Fruit fly (Drosophila melanogaster): Measurements from ENCODE around the gene CG12948.

Gene CG12948

dm6 chr3R:9702567-9702966 lies 45.0 kb downstream of the CG12948 start:
- no peak for TF ChIP-seq ss (GFP tag; optimal IDR thresholded peaks at IDR 0.05)
- no peak for TF ChIP-seq CG8119 (GFP tag; IDR thresholded peaks at IDR 0.05)
- TF ChIP-seq CG6854 (GFP tag; optimal IDR thresholded peaks at IDR 0.05): no peak
- TF ChIP-seq CG9139 (GFP tag; optimal IDR thresholded peaks at IDR 0.05): no peak
- TF ChIP-seq CG31627 (GFP tag; optimal IDR thresholded peaks at IDR 0.05): peak; percentile 66
- TF ChIP-seq vri (GFP tag; optimal IDR thresholded peaks at IDR 0.05): peak; percentile 55
- TF ChIP-seq topi (GFP tag; optimal IDR thresholded peaks at IDR 0.05): peak; percentile 53
- no peak for TF ChIP-seq CG3032 (tag; optimal IDR thresholded peaks at IDR 0.05)
- peak; percentile 34 for TF ChIP-seq dac (GFP tag; optimal IDR thresholded peaks at IDR 0.05)
- peak; percentile 73 for TF ChIP-seq svp (GFP tag)
- peak; percentile 35 for TF ChIP-seq CG6792 (GFP tag; optimal IDR thresholded peaks at IDR 0.05)
- TF ChIP-seq CG3919 (GFP tag; optimal IDR thresholded peaks at IDR 0.05): peak; percentile 53
- no peak for TF ChIP-seq fd59A (GFP tag; optimal IDR thresholded peaks at IDR 0.05)
- TF ChIP-seq OdsH (GFP tag; optimal IDR thresholded peaks at IDR 0.05): peak; percentile 73
- peak; percentile 57 for TF ChIP-seq lz (GFP tag; optimal IDR thresholded peaks at IDR 0.05)
- TF ChIP-seq fd85E (GFP tag; optimal IDR thresholded peaks at IDR 0.05): no peak
- TF ChIP-seq CG4318 (GFP tag; optimal IDR thresholded peaks at IDR 0.05): no peak
- TF ChIP-seq Sox15 (GFP tag; optimal IDR thresholded peaks at IDR 0.05): no peak
- TF ChIP-seq Ets21C (GFP tag; optimal IDR thresholded peaks at IDR 0.05): peak; percentile 13
- peak; percentile 67 for TF ChIP-seq pdm3 (GFP tag; optimal IDR thresholded peaks at IDR 0.05)
- TF ChIP-seq CG32006 (GFP tag; optimal IDR thresholded peaks at IDR 0.05): peak; percentile 78
- TF ChIP-seq acj6 (GFP tag; optimal IDR thresholded peaks at IDR 0.05): no peak
- TF ChIP-seq Hr38 (GFP tag; optimal IDR thresholded peaks at IDR 0.05): no peak
- TF ChIP-seq CG16779 (tag; optimal IDR thresholded peaks at IDR 0.05): peak; percentile 9
- TF ChIP-seq fkh (GFP tag; optimal IDR thresholded peaks at IDR 0.05): peak; percentile 96
- peak; percentile 54 for TF ChIP-seq Lpt (GFP tag; optimal IDR thresholded peaks at IDR 0.05)
- TF ChIP-seq net (GFP tag; optimal IDR thresholded peaks at IDR 0.05): peak; percentile 57
- no peak for TF ChIP-seq CG11294 (GFP tag; IDR thresholded peaks at IDR 0.05)
- TF ChIP-seq CG15336 (GFP tag; IDR thresholded peaks at IDR 0.05): no peak
- peak; percentile 64 for TF ChIP-seq CG11762 (GFP tag; optimal IDR thresholded peaks at IDR 0.05; ENCODE audit: insufficient read depth)
- TF ChIP-seq CG6163 (GFP tag; IDR thresholded peaks at IDR 0.05): no peak
- no peak for TF ChIP-seq dsx (GFP tag; optimal IDR thresholded peaks at IDR 0.05; ENCODE audit: poor library complexity, severe bottlenecking)
- TF ChIP-seq CG11902 (GFP tag; optimal IDR thresholded peaks at IDR 0.05): no peak
- TF ChIP-seq spab (GFP tag; optimal IDR thresholded peaks at IDR 0.05): no peak
- peak in 1 of 2 experiments; percentile 40 for TF ChIP-seq salr (GFP tag; optimal IDR thresholded peaks at IDR 0.05)
- no peak for TF ChIP-seq CG6808 (GFP tag; optimal IDR thresholded peaks at IDR 0.05)
- TF ChIP-seq Sox102F (GFP tag; optimal IDR thresholded peaks at IDR 0.05): peak; percentile 48
- peak; percentile 27 for TF ChIP-seq Eip93F (GFP tag; optimal IDR thresholded peaks at IDR 0.05)
- TF ChIP-seq CG34406 (GFP tag; optimal IDR thresholded peaks at IDR 0.05): peak; percentile 42
- TF ChIP-seq Ets96B (tag; optimal IDR thresholded peaks at IDR 0.05): peak; percentile 29
- TF ChIP-seq Hr39 (GFP tag; optimal IDR thresholded peaks at IDR 0.05): peak; percentile 58
- TF ChIP-seq Eip75B (GFP tag; optimal IDR thresholded peaks at IDR 0.05): peak; percentile 41
- TF ChIP-seq CG6276 (GFP tag; optimal IDR thresholded peaks at IDR 0.05): peak; percentile 80
- peak; percentile 38 for TF ChIP-seq cyc (GFP tag; optimal IDR thresholded peaks at IDR 0.05)
- peak; percentile 83 for TF ChIP-seq Hr4 (GFP tag; optimal IDR thresholded peaks at IDR 0.05)
- TF ChIP-seq Smox (GFP tag; optimal IDR thresholded peaks at IDR 0.05): no peak
- no peak for TF ChIP-seq Gug (GFP tag; IDR thresholded peaks at IDR 0.05)
- peak; percentile 41 for TF ChIP-seq CG10669 (GFP tag; optimal IDR thresholded peaks at IDR 0.05)
- peak; percentile 82 for TF ChIP-seq Eip78C (GFP tag)
- TF ChIP-seq CG10631 (GFP tag; optimal IDR thresholded peaks at IDR 0.05): peak; percentile 51
- TF ChIP-seq achi (GFP tag; optimal IDR thresholded peaks at IDR 0.05): peak; percentile 59
- peak; percentile 65 for TF ChIP-seq Met (GFP tag; optimal IDR thresholded peaks at IDR 0.05)
- TF ChIP-seq esn (GFP tag; optimal IDR thresholded peaks at IDR 0.05): peak; percentile 64

Measured in whole organism, prepupa.